Fruit fly (Drosophila melanogaster): ENCODE data around the gene Tango2.
A peak's percentile ranks its signal among the peaks of the same experiment; 100 is the strongest.

- TF ChIP-seq Hr78 (GFP tag; optimal IDR thresholded peaks at IDR 0.05) (no peak), jim (GFP tag; optimal IDR thresholded peaks at IDR 0.05) (no peak), CG9705 (GFP tag; optimal IDR thresholded peaks at IDR 0.05) (peak; percentile 5), woc (GFP tag; optimal IDR thresholded peaks at IDR 0.05) (peak; percentile 80), Mio (GFP tag; optimal IDR thresholded peaks at IDR 0.05) (no peak), pan (optimal IDR thresholded peaks at IDR 0.05) (no peak), psq (GFP tag; optimal IDR thresholded peaks at IDR 0.05) (peak; percentile 63), brk (GFP tag; optimal IDR thresholded peaks at IDR 0.05) (peak; percentile 26), ey (GFP tag; optimal IDR thresholded peaks at IDR 0.05) (peak; percentile 68), usp (GFP tag; optimal IDR thresholded peaks at IDR 0.05) (no peak)
These were observed 17.6 kb downstream of the Tango2 start for dm6 chrX:13634254-13634999.
